Fruit fly (Drosophila melanogaster) whole organism, embryonic: ENCODE measurements around the gene eIF4H2.

Experiments used
- Ada2b ChIP-seq: fragments of 200-800 bp; sonication (Bioruptor generic); IDR thresholded peaks from 2 replicates; pipeline ENCODE4 v1.3.6; 2022; ENCODE audit warnings: missing biosample characterization, missing genetic modification characterization
- CG10321 ChIP-seq: fragments of 200-800 bp; sonication (Bioruptor generic); IDR thresholded peaks from 2 replicates; pipeline ENCODE4 v1.3.6; 2022; ENCODE audit warnings: missing biosample characterization, missing genetic modification characterization
- CG11398 ChIP-seq: fragments of 200-800 bp; sonication (Bioruptor generic); optimal IDR thresholded peaks from 2 replicates; lab custom pipeline; 2016; ENCODE audit warnings: missing biosample characterization, missing genetic modification characterization
- CG12236 ChIP-seq: fragments of 200-800 bp; sonication (Bioruptor generic); optimal IDR thresholded peaks from 2 replicates; lab custom pipeline; 2016; ENCODE audit warnings: missing biosample characterization, missing genetic modification characterization
- CG12391 ChIP-seq: fragments of 200-800 bp; sonication (Bioruptor generic); optimal IDR thresholded peaks from 3 replicates; lab custom pipeline; 2018; ENCODE audit warnings: missing biosample characterization, mild to moderate bottlenecking, missing genetic modification characterization, moderate library complexity
- CG12942 ChIP-seq: fragments of 200-800 bp; sonication (Bioruptor generic); optimal IDR thresholded peaks from 3 replicates; lab custom pipeline; 2016; ENCODE audit warnings: missing biosample characterization, missing genetic modification characterization
- CG13894 ChIP-seq: fragments of 200-800 bp; sonication (Bioruptor generic); optimal IDR thresholded peaks from 3 replicates; lab custom pipeline; 2018; ENCODE audit warnings: missing biosample characterization, mild to moderate bottlenecking, missing genetic modification characterization, moderate library complexity
- CG14014 ChIP-seq: fragments of 200-800 bp; sonication (Bioruptor generic); IDR thresholded peaks from 2 replicates; pipeline ENCODE4 v1.3.6; 2022; ENCODE audit warnings: missing biosample characterization, missing genetic modification characterization
- CG14050 ChIP-seq: fragments of 200-800 bp; sonication (Bioruptor generic); IDR thresholded peaks from 3 replicates; pipeline ENCODE4 v1.3.6; 2022; ENCODE audit warnings: missing biosample characterization, missing genetic modification characterization
- CG1602 ChIP-seq: fragments of 200-800 bp; sonication (Bioruptor generic); optimal IDR thresholded peaks from 3 replicates; lab custom pipeline; 2016; ENCODE audit warnings: missing biosample characterization, missing genetic modification characterization
- CG17385 ChIP-seq: fragments of 200-800 bp; sonication (Bioruptor generic); optimal IDR thresholded peaks from 3 replicates; lab custom pipeline; 2018; ENCODE audit warnings: missing biosample characterization, mild to moderate bottlenecking, missing genetic modification characterization
- CG18262 ChIP-seq: fragments of 200-800 bp; optimal IDR thresholded peaks from 3 replicates; lab custom pipeline; 2019; ENCODE audit warnings: missing biosample characterization, mild to moderate bottlenecking, missing genetic modification characterization, moderate library complexity
- CG18476 ChIP-seq: fragments of 200-800 bp; sonication (Bioruptor generic); optimal IDR thresholded peaks from 2 replicates; lab custom pipeline; 2016; ENCODE audit warnings: missing biosample characterization, mild to moderate bottlenecking, missing genetic modification characterization
- CG33557 ChIP-seq: fragments of 200-800 bp; sonication (Bioruptor generic); optimal IDR thresholded peaks from 2 replicates; lab custom pipeline; 2019; ENCODE audit warnings: missing biosample characterization, mild to moderate bottlenecking, missing genetic modification characterization, moderate library complexity
- CG4404 ChIP-seq: fragments of 200-800 bp; sonication (Bioruptor generic); IDR thresholded peaks from 2 replicates; pipeline ENCODE4 v1.3.6; 2022; ENCODE audit warnings: missing biosample characterization, missing genetic modification characterization
- CG4617 ChIP-seq: fragments of 200-800 bp; sonication (Bioruptor generic); optimal IDR thresholded peaks from 3 replicates; lab custom pipeline; 2016; ENCODE audit warnings: missing biosample characterization, missing genetic modification characterization, borderline replicate concordance
- CG4854 ChIP-seq: fragments of 200-800 bp; sonication (Bioruptor generic); optimal IDR thresholded peaks from 2 replicates; lab custom pipeline; 2016; ENCODE audit warnings: missing biosample characterization, missing genetic modification characterization, inconsistent platforms
- CG5180 ChIP-seq: fragments of 200-800 bp; sonication (Bioruptor generic); optimal IDR thresholded peaks from 3 replicates; lab custom pipeline; 2017; ENCODE audit warnings: missing biosample characterization, missing genetic modification characterization, mild to moderate bottlenecking, moderate library complexity, missing genetic modification reagents
- CG6175 ChIP-seq: fragments of 200-800 bp; sonication (Bioruptor generic); IDR thresholded peaks from 3 replicates; pipeline ENCODE4 v1.3.6; 2022; ENCODE audit warnings: missing biosample characterization, missing genetic modification characterization
- CG7372 ChIP-seq: fragments of 200-800 bp; sonication (Bioruptor generic); IDR thresholded peaks from 2 replicates; pipeline ENCODE4 v1.3.6; 2022; ENCODE audit warnings: missing biosample characterization, missing genetic modification characterization
- CG8359 ChIP-seq: fragments of 200-800 bp; sonication (Bioruptor generic); optimal IDR thresholded peaks from 2 replicates; lab custom pipeline; 2017; ENCODE audit warnings: missing biosample characterization, mild to moderate bottlenecking, missing genetic modification characterization, borderline replicate concordance
- CG9215 ChIP-seq: fragments of 200-800 bp; sonication (Bioruptor generic); IDR thresholded peaks from 2 replicates; pipeline ENCODE4 v1.3.6; 2022; ENCODE audit warnings: missing biosample characterization, missing genetic modification characterization
- Dip2 ChIP-seq: fragments of 200-800 bp; sonication (Bioruptor generic); IDR thresholded peaks from 2 replicates; pipeline ENCODE4 v1.3.6; 2022; ENCODE audit warnings: missing biosample characterization, missing genetic modification characterization
- E2f1 ChIP-seq: fragments of 200-800 bp; sonication (Bioruptor generic); IDR thresholded peaks from 2 replicates; pipeline ENCODE4 v1.3.6; 2022; ENCODE audit warnings: missing biosample characterization, missing genetic modification characterization
- HLHmδ ChIP-seq: fragments of 200-800 bp; sonication (Bioruptor generic); optimal IDR thresholded peaks from 2 replicates; lab custom pipeline; 2018; ENCODE audit warnings: missing biosample characterization, mild to moderate bottlenecking, missing genetic modification characterization, moderate library complexity
- NFAT ChIP-seq: fragments of 200-800 bp; sonication (Bioruptor generic); IDR thresholded peaks from 2 replicates; pipeline ENCODE4 v1.3.6; 2022; ENCODE audit warnings: missing biosample characterization, missing genetic modification characterization
- Nf-YA ChIP-seq: fragments of 200-800 bp; sonication (Bioruptor generic); IDR thresholded peaks from 2 replicates; pipeline ENCODE4 v1.3.6; 2022; ENCODE audit warnings: missing biosample characterization, missing genetic modification characterization
- Nf-YC ChIP-seq: fragments of 200-800 bp; optimal IDR thresholded peaks from 3 replicates; lab custom pipeline; 2019; ENCODE audit warnings: missing biosample characterization, mild to moderate bottlenecking, missing genetic modification characterization, moderate library complexity
- PHDP ChIP-seq: fragments of 200-800 bp; sonication (Bioruptor generic); optimal IDR thresholded peaks from 3 replicates; lab custom pipeline; 2018; ENCODE audit warnings: missing biosample characterization, mild to moderate bottlenecking, missing genetic modification characterization, moderate library complexity
- Scr ChIP-seq: fragments of 200-800 bp; sonication (Bioruptor generic); IDR thresholded peaks from 2 replicates; pipeline ENCODE4 v1.3.6; 2022; ENCODE audit warnings: missing biosample characterization, missing genetic modification characterization; ENCODE audit not compliant: partially characterized antibody
- Taf1 ChIP-seq: fragments of 200-800 bp; sonication (Bioruptor generic); IDR thresholded peaks from 2 replicates; pipeline ENCODE4 v1.3.6; 2022; ENCODE audit warnings: missing biosample characterization, missing genetic modification characterization
- ab ChIP-seq: fragments of 200-800 bp; sonication (Bioruptor generic); optimal IDR thresholded peaks from 2 replicates; lab custom pipeline; 2016; ENCODE audit warnings: missing biosample characterization, missing genetic modification characterization
- bcd ChIP-seq: fragments of 200-800 bp; sonication (Bioruptor generic); optimal IDR thresholded peaks from 2 replicates; lab custom pipeline; 2017; ENCODE audit warnings: missing biosample characterization, mild to moderate bottlenecking, missing genetic modification characterization
- chif ChIP-seq, 2 experiments: fragments of 200-800 bp; sonication (Bioruptor generic); optimal IDR thresholded peaks; 3 replicates each; lab custom pipeline; 2016; ENCODE audit warnings: missing biosample characterization in 2 of 2, missing genetic modification characterization in 2 of 2
- chm ChIP-seq: fragments of 200-800 bp; sonication (Bioruptor generic); IDR thresholded peaks from 2 replicates; pipeline ENCODE4 v1.3.6; 2022; ENCODE audit warnings: missing biosample characterization, missing genetic modification characterization
- ci ChIP-seq: fragments of 200-800 bp; sonication (Bioruptor generic); IDR thresholded peaks from 3 replicates; pipeline ENCODE4 v1.3.6; 2022; ENCODE audit warnings: missing biosample characterization, missing genetic modification characterization
- dati ChIP-seq: fragments of 200-800 bp; sonication (Bioruptor generic); IDR thresholded peaks from 2 replicates; pipeline ENCODE4 v1.3.6; 2022; ENCODE audit warnings: missing biosample characterization, missing genetic modification characterization
- dm ChIP-seq: fragments of 200-800 bp; sonication (Bioruptor generic); optimal IDR thresholded peaks from 3 replicates; lab custom pipeline; 2016; ENCODE audit warnings: missing biosample characterization, missing genetic modification characterization
- en ChIP-seq: fragments of 200-800 bp; sonication (Bioruptor generic); optimal IDR thresholded peaks from 2 replicates; lab custom pipeline; 2016; ENCODE audit warnings: missing biosample characterization, missing genetic modification characterization
- esg ChIP-seq: fragments of 200-800 bp; sonication (Bioruptor generic); conservative IDR thresholded peaks from 2 replicates; pipeline ENCODE4 v1.3.6; 2022; ENCODE audit warnings: missing biosample characterization, missing genetic modification characterization
- kay ChIP-seq: fragments of 200-800 bp; sonication (Bioruptor generic); optimal IDR thresholded peaks from 2 replicates; lab custom pipeline; 2016; ENCODE audit warnings: missing biosample characterization, missing genetic modification characterization
- odd ChIP-seq: fragments of 200-800 bp; sonication (Bioruptor generic); optimal IDR thresholded peaks from 2 replicates; lab custom pipeline; 2017; ENCODE audit warnings: missing biosample characterization, mild to moderate bottlenecking, missing genetic modification characterization
- pnt ChIP-seq: fragments of 200-800 bp; sonication (Bioruptor generic); optimal IDR thresholded peaks from 3 replicates; lab custom pipeline; 2016; ENCODE audit warnings: missing biosample characterization, missing genetic modification characterization
- rib ChIP-seq: fragments of 200-800 bp; sonication (Bioruptor generic); IDR thresholded peaks from 2 replicates; pipeline ENCODE4 v1.3.6; 2022; ENCODE audit warnings: missing biosample characterization, missing genetic modification characterization
- run ChIP-seq: fragments of 200-800 bp; sonication (Bioruptor generic); optimal IDR thresholded peaks from 3 replicates; lab custom pipeline; 2018; ENCODE audit warnings: missing biosample characterization, mild to moderate bottlenecking, missing genetic modification characterization
- slou ChIP-seq: fragments of 200-800 bp; sonication (Bioruptor generic); optimal IDR thresholded peaks from 3 replicates; lab custom pipeline; 2016; ENCODE audit warnings: missing biosample characterization, missing genetic modification characterization
- so ChIP-seq: fragments of 200-800 bp; sonication (Bioruptor generic); IDR thresholded peaks from 3 replicates; pipeline ENCODE4 v1.3.6; 2022; ENCODE audit warnings: missing biosample characterization, missing genetic modification characterization
- tio ChIP-seq: fragments of 200-800 bp; sonication (Bioruptor generic); optimal IDR thresholded peaks from 2 replicates; lab custom pipeline; 2017; ENCODE audit warnings: missing biosample characterization, missing genetic modification characterization, inconsistent platforms
- ttk ChIP-seq: fragments of 200-800 bp; sonication (Bioruptor generic); IDR thresholded peaks from 2 replicates; pipeline ENCODE4 v2.1.2; 2022; ENCODE audit warnings: missing biosample characterization, missing genetic modification characterization
- tup ChIP-seq: fragments of 200-800 bp; sonication (Bioruptor generic); optimal IDR thresholded peaks from 2 replicates; lab custom pipeline; 2016; ENCODE audit warnings: missing biosample characterization, mild to moderate bottlenecking, missing genetic modification characterization, moderate library complexity
- unpg ChIP-seq: fragments of 200-800 bp; sonication (Bioruptor generic); optimal IDR thresholded peaks from 3 replicates; lab custom pipeline; 2018; ENCODE audit warnings: missing biosample characterization, mild to moderate bottlenecking, missing genetic modification characterization, moderate library complexity
- vnd ChIP-seq: fragments of 200-800 bp; sonication (Bioruptor generic); IDR thresholded peaks from 3 replicates; pipeline ENCODE4 v1.3.6; 2022; ENCODE audit warnings: missing biosample characterization, missing genetic modification characterization; ENCODE audit not compliant: partially characterized antibody

Gene eIF4H2

DNA sequence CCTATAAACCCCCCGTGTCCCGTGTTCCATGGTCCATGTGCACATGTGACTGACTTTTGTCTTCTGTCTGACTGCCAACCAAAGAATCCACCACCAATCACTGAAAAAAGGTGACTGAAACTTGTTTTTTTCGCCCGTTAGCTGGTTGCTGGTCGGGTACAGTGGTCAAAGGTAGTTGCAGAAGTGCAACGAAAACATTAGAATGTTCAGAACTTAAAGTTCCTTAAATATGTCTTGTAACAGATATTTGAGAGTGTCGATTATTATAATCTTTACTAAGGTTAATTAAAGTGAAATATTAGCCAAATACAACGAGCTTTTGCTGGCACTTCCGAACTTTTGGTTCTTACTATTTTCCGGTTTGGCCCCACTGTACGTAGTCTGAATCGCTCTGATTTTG is 35.3 kb downstream of the eIF4H2 start (continued):
- TF ChIP-seq CG18476 (GFP tag; lab: Kevin White, UChicago) (peak; percentile 51), so (peak; percentile 49; the same call in 1 of the 3 replicates), CG8359 (peak; percentile 49), Ada2b (GFP tag; lab: Robert Waterston, UW) (0 out of 2 replicates have a peak, but pooled peaks have one; percentile 36), PHDP (tag; lab: Kevin White, UChicago) (peak; percentile 43), Taf1 (GFP tag; lab: Robert Waterston, UW) (no peak), HLHmδ (no peak), Dip2 (GFP tag; lab: Robert Waterston, UW) (no peak), CG4617 (GFP tag; lab: Kevin White, UChicago) (no peak), CG12391 (peak; percentile 64), CG13894 (tag; lab: Kevin White, UChicago) (no peak), en (GFP tag; lab: Kevin White, UChicago) (peak; percentile 16), bcd (GFP tag; lab: Kevin White, UChicago) (peak; percentile 29), Nf-YC (tag; lab: Kevin White, UChicago) (no peak), CG18262 (peak; percentile 79), dm (GFP tag; lab: Kevin White, UChicago) (no peak), tio (GFP tag; lab: Kevin White, UChicago) (no peak), Nf-YA (GFP tag; lab: Robert Waterston, UW) (no peak), CG4404 (GFP tag; lab: Robert Waterston, UW) (peak; percentile 65), chm (GFP tag; lab: Robert Waterston, UW) (no peak), run (tag; lab: Kevin White, UChicago) (no peak), CG14014 (GFP tag; lab: Robert Waterston, UW) (no peak), kay (GFP tag; lab: Kevin White, UChicago) (no peak), ttk (GFP tag; lab: Robert Waterston, UW) (0 out of 2 replicates have a peak, but pooled peaks have one; percentile 44), ab (GFP tag; lab: Kevin White, UChicago) (no peak), NFAT (no peak), vnd (GFP tag; lab: Robert Waterston, UW) (no peak), rib (no peak), E2f1 (GFP tag; lab: Robert Waterston, UW) (peak; percentile 53), CG10321 (no peak), slou (GFP tag; lab: Kevin White, UChicago) (no peak), unpg (GFP tag; lab: Kevin White, UChicago) (peak; percentile 56), ci (GFP tag; lab: Robert Waterston, UW) (peak; percentile 54; the same call in 1 of the 3 replicates), CG17385 (peak; percentile 47), CG6175 (GFP tag; lab: Robert Waterston, UW) (no peak), CG14050 (GFP tag; lab: Robert Waterston, UW) (no peak), CG4854 (GFP tag; lab: Kevin White, UChicago) (no peak), CG11398 (GFP tag; lab: Kevin White, UChicago) (no peak), CG33557 (GFP tag; lab: Kevin White, UChicago) (peak; percentile 67), CG7372 (GFP tag; lab: Robert Waterston, UW) (no peak), CG1602 (GFP tag; lab: Kevin White, UChicago) (peak; percentile 34), dati (no peak), tup (GFP tag; lab: Kevin White, UChicago) (no peak), CG5180 (GFP tag; lab: Kevin White, UChicago) (peak; percentile 23), CG9215 (GFP tag; lab: Robert Waterston, UW) (no peak), Scr (GFP tag; lab: Robert Waterston, UW) (no peak), odd (peak; percentile 38), chif (GFP tag; optimal IDR thresholded peaks at IDR 0.05; lab: Kevin White, UChicago) (peak; percentile 39 to 69), CG12942 (no peak), esg (GFP tag; lab: Robert Waterston, UW) (peak; percentile 39; the same call in 1 of the 2 replicates), CG12236 (peak; percentile 31), pnt (GFP tag; lab: Kevin White, UChicago) (peak; percentile 43)
